Fruit fly (Drosophila melanogaster) S2 (cell line): ENCODE data around the gene CG6650.
A peak's percentile ranks its signal among the peaks of the same experiment; 100 is the strongest.

ENCODE experiments used
- CG8478 ChIP-seq: fragments of >200 bp; optimal IDR thresholded peaks from 2 replicates; lab custom pipeline; 2018
- CTCF ChIP-seq, 2 experiments: fragments of >200 bp; optimal IDR thresholded peaks; 2 replicates each; lab custom pipeline; 2018

CG6650 gene

dm6 chr3L:14003297-14004040 is 27.8 kb upstream of the CG6650 start:
- TF ChIP-seq CTCF (optimal IDR thresholded peaks at IDR 0.05; lab: Kevin White, UChicago) (no peak), CG8478 (lab: Kevin White, UChicago) (no peak)

dm6 chr3L:14004041-14004407 is 27.2 kb upstream of the CG6650 start:
- TF ChIP-seq CG8478 (lab: Kevin White, UChicago) (no peak), CTCF (optimal IDR thresholded peaks at IDR 0.05; lab: Kevin White, UChicago) (no peak)

- TF ChIP-seq CG8478 (lab: Kevin White, UChicago) (no peak), CTCF (optimal IDR thresholded peaks at IDR 0.05; lab: Kevin White, UChicago) (no peak)
Measured at dm6 chr3L:14004963-14005458, 26.2 kb upstream of the CG6650 start.

- TF ChIP-seq CTCF (optimal IDR thresholded peaks at IDR 0.05; lab: Kevin White, UChicago) (no peak), CG8478 (lab: Kevin White, UChicago) (no peak)
Measured at dm6 chr3L:14005627-14006287, 25.5 kb upstream of the CG6650 start.

- no peak for TF ChIP-seq CTCF (optimal IDR thresholded peaks at IDR 0.05; lab: Kevin White, UChicago)
- TF ChIP-seq CG8478 (lab: Kevin White, UChicago), result no peak
Measured at dm6 chr3L:14006704-14007126, 24.5 kb upstream of the CG6650 start.

dm6 chr3L:14025736-14026135 is 5.5 kb upstream of the CG6650 start:
- no peak for TF ChIP-seq CG8478 (lab: Kevin White, UChicago)
- TF ChIP-seq CTCF (optimal IDR thresholded peaks at IDR 0.05; lab: Kevin White, UChicago), result no peak

dm6 chr3L:14027549-14027948 is 3.7 kb upstream of the CG6650 start:
- TF ChIP-seq CTCF (optimal IDR thresholded peaks at IDR 0.05; lab: Kevin White, UChicago), result no peak
- TF ChIP-seq CG8478 (lab: Kevin White, UChicago), result no peak

dm6 chr3L:14028485-14029384 is 2.5 kb upstream of the CG6650 start, which contains the start of gene Ptip:
TSS of gene Ptip (minus strand) at chr3L:14029121.
- TF ChIP-seq CG8478 (lab: Kevin White, UChicago) (no peak), CTCF (optimal IDR thresholded peaks at IDR 0.05; lab: Kevin White, UChicago) (peak; percentile 41 to 49)

dm6 chr3L:14034476-14034875 is 3.2 kb downstream of the CG6650 start, which contains the start of gene CG6661:
TSS of gene CG6661 (plus strand) at chr3L:14034776.
- TF ChIP-seq CG8478 (lab: Kevin White, UChicago), result no peak
- TF ChIP-seq CTCF (optimal IDR thresholded peaks at IDR 0.05; lab: Kevin White, UChicago), result no peak

dm6 chr3L:14036867-14037313 is 5.6 kb downstream of the CG6650 start, which contains the start of gene Hsp110:
TSS of gene Hsp110 (plus strand) at chr3L:14037019.
- TF ChIP-seq CG8478 (lab: Kevin White, UChicago), result no peak
- TF ChIP-seq CTCF (optimal IDR thresholded peaks at IDR 0.05; lab: Kevin White, UChicago), result peak in 1 of 2 experiments; percentile 5

dm6 chr3L:14037655-14038644 is 6.7 kb downstream of the CG6650 start:
- TF ChIP-seq CTCF (optimal IDR thresholded peaks at IDR 0.05; lab: Kevin White, UChicago) (no peak), CG8478 (lab: Kevin White, UChicago) (no peak)

dm6 chr3L:14049620-14050253 is 18.5 kb downstream of the CG6650 start, which contains the start of gene Neurl4:
TSS of gene Neurl4 (minus strand) at chr3L:14049892.
- no peak for TF ChIP-seq CTCF (optimal IDR thresholded peaks at IDR 0.05; lab: Kevin White, UChicago)
